Fruit fly (Drosophila melanogaster): Measurements from ENCODE around the gene RpS26.
A peak's percentile ranks its signal among the peaks of the same experiment; 100 is the strongest.

The RpS26 gene

DNA sequence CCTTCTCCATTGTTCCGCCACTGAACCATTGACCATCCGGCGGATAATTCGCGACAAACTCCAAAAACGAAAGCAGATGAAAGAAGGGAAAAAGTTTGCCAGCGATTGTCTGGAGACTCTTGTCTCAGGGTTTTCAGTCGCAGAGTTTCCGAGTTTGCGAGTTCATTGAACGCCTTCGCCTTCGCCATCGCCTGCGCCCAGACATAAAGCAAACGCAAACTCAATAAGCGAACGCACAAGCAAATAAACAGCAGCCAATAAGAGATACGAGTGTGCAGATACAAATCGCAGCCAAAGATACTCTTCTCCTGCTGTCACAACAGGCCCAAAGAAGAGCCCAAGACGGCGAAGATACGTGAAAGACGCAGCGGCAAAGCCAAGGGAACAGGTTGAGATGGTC is 23.6 kb upstream of the RpS26 start:
- TF ChIP-seq topi (GFP tag; optimal IDR thresholded peaks at IDR 0.05) (no peak), spab (GFP tag; optimal IDR thresholded peaks at IDR 0.05) (no peak), Hr4 (GFP tag; optimal IDR thresholded peaks at IDR 0.05) (no peak), CG15336 (GFP tag; IDR thresholded peaks at IDR 0.05) (no peak), Sox15 (GFP tag; optimal IDR thresholded peaks at IDR 0.05) (no peak), CG32006 (GFP tag; optimal IDR thresholded peaks at IDR 0.05) (no peak), CG6163 (GFP tag; IDR thresholded peaks at IDR 0.05) (peak; percentile 45; the same call in 1 of the 3 replicates), CG6276 (GFP tag; optimal IDR thresholded peaks at IDR 0.05) (no peak)

DNA sequence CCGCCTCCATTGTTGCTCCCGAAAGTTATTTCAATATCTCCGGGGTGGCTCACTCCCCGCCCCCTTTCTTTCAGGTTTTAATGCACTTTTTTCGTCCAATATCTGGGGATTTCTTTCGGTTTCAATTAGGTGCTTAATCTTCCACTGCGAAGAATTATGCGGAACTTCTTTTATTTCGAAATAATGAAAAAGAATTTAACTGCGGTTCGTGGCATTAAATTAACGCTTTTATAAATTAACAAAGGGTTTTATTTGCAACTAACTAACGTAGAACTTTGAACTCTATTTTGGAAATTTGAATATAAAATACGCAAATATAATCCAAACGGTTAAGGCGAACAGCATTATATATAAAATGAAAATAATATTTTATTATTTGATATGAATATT is 23.1 kb upstream of the RpS26 start:
- TF ChIP-seq CG6163 (GFP tag; IDR thresholded peaks at IDR 0.05), result no peak
- no peak for TF ChIP-seq Gug (GFP tag; IDR thresholded peaks at IDR 0.05)
- peak; percentile 29 for TF ChIP-seq Sox15 (GFP tag; optimal IDR thresholded peaks at IDR 0.05)
- peak; percentile 11 for TF ChIP-seq CG6276 (GFP tag; optimal IDR thresholded peaks at IDR 0.05)
- TF ChIP-seq CG11902 (GFP tag; optimal IDR thresholded peaks at IDR 0.05), result peak; percentile 33
- peak; percentile 53 for TF ChIP-seq cyc (GFP tag; optimal IDR thresholded peaks at IDR 0.05)
- TF ChIP-seq fkh (GFP tag; optimal IDR thresholded peaks at IDR 0.05), result no peak
- TF ChIP-seq fd85E (GFP tag; optimal IDR thresholded peaks at IDR 0.05), result no peak
- no peak for TF ChIP-seq CG1621 (tag; optimal IDR thresholded peaks at IDR 0.05)
- peak; percentile 48 for TF ChIP-seq pdm3 (GFP tag; optimal IDR thresholded peaks at IDR 0.05)
- no peak for TF ChIP-seq Hr38 (GFP tag; optimal IDR thresholded peaks at IDR 0.05)
- no peak for TF ChIP-seq CG15336 (GFP tag; IDR thresholded peaks at IDR 0.05)
- TF ChIP-seq Hr39 (GFP tag; optimal IDR thresholded peaks at IDR 0.05), result peak; percentile 70
- TF ChIP-seq CG6808 (GFP tag; optimal IDR thresholded peaks at IDR 0.05), result no peak
- no peak for TF ChIP-seq CG16779 (tag; optimal IDR thresholded peaks at IDR 0.05)
- TF ChIP-seq CG3032 (tag; optimal IDR thresholded peaks at IDR 0.05), result peak; percentile 31
- peak; percentile 28 for TF ChIP-seq CG4318 (GFP tag; optimal IDR thresholded peaks at IDR 0.05)
- peak; percentile 55 for TF ChIP-seq Blimp-1 (GFP tag; optimal IDR thresholded peaks at IDR 0.05)
- TF ChIP-seq Ets21C (GFP tag; optimal IDR thresholded peaks at IDR 0.05), result peak; percentile 55
- peak; percentile 58 for TF ChIP-seq CG8632 (GFP tag; optimal IDR thresholded peaks at IDR 0.05)
- peak; percentile 72 for TF ChIP-seq Met (GFP tag; optimal IDR thresholded peaks at IDR 0.05)
- peak; percentile 38 for TF ChIP-seq Ets96B (tag; optimal IDR thresholded peaks at IDR 0.05)
- no peak for TF ChIP-seq CG11762 (GFP tag; optimal IDR thresholded peaks at IDR 0.05; ENCODE audit: insufficient read depth)
- peak; percentile 30 for TF ChIP-seq CG6792 (GFP tag; optimal IDR thresholded peaks at IDR 0.05)
- TF ChIP-seq net (GFP tag; optimal IDR thresholded peaks at IDR 0.05), result no peak
- peak; percentile 35 for TF ChIP-seq Hr4 (GFP tag; optimal IDR thresholded peaks at IDR 0.05)
- no peak for TF ChIP-seq CG7368 (GFP tag; optimal IDR thresholded peaks at IDR 0.05)
- TF ChIP-seq dac (GFP tag; optimal IDR thresholded peaks at IDR 0.05), result no peak
- peak; percentile 84 for TF ChIP-seq svp (GFP tag)
- no peak for TF ChIP-seq vri (GFP tag; optimal IDR thresholded peaks at IDR 0.05)
- peak; percentile 55 for TF ChIP-seq achi (GFP tag; optimal IDR thresholded peaks at IDR 0.05)
- no peak for TF ChIP-seq CG6854 (GFP tag; optimal IDR thresholded peaks at IDR 0.05)
- peak; percentile 57 for TF ChIP-seq CG32006 (GFP tag; optimal IDR thresholded peaks at IDR 0.05)
- peak; percentile 48 for TF ChIP-seq Sox102F (GFP tag; optimal IDR thresholded peaks at IDR 0.05)
- no peak for TF ChIP-seq CG9139 (GFP tag; optimal IDR thresholded peaks at IDR 0.05)
- TF ChIP-seq CG11294 (GFP tag; IDR thresholded peaks at IDR 0.05), result no peak
- peak; percentile 64 for TF ChIP-seq CG3919 (GFP tag; optimal IDR thresholded peaks at IDR 0.05)
- peak; percentile 84 for TF ChIP-seq Eip78C (GFP tag)
- TF ChIP-seq ss (GFP tag; optimal IDR thresholded peaks at IDR 0.05), result no peak
- no peak for TF ChIP-seq fd59A (GFP tag; optimal IDR thresholded peaks at IDR 0.05)
- peak; percentile 70 for TF ChIP-seq OdsH (GFP tag; optimal IDR thresholded peaks at IDR 0.05)
- peak; percentile 61 for TF ChIP-seq CG10631 (GFP tag; optimal IDR thresholded peaks at IDR 0.05)
- peak; percentile 56 for TF ChIP-seq acj6 (GFP tag; optimal IDR thresholded peaks at IDR 0.05)
- TF ChIP-seq dsx (GFP tag; optimal IDR thresholded peaks at IDR 0.05; ENCODE audit: poor library complexity, severe bottlenecking), result no peak
- peak; percentile 18 for TF ChIP-seq spab (GFP tag; optimal IDR thresholded peaks at IDR 0.05)
- peak; percentile 77 for TF ChIP-seq topi (GFP tag; optimal IDR thresholded peaks at IDR 0.05)
- no peak for TF ChIP-seq eg (GFP tag; IDR thresholded peaks at IDR 0.05)
- peak; percentile 45 for TF ChIP-seq CG10669 (GFP tag; optimal IDR thresholded peaks at IDR 0.05)
- TF ChIP-seq CG8319 (GFP tag; optimal IDR thresholded peaks at IDR 0.05), result no peak
